Fruit fly (Drosophila melanogaster) whole organism, pupa: ENCODE measurements around the gene CG5056.
A peak's percentile ranks its signal among the peaks of the same experiment; 100 is the strongest.

ENCODE experiments used
- CG10348 ChIP-seq: fragments of 200-800 bp; sonication (Bioruptor generic); IDR thresholded peaks from 2 replicates; pipeline ENCODE4 v1.3.6; 2022; ENCODE audit warnings: missing biosample characterization, missing genetic modification characterization
- CG12605 ChIP-seq: fragments of 200-800 bp; sonication (Bioruptor generic); IDR thresholded peaks from 2 replicates; pipeline ENCODE4 v1.3.6; 2022; ENCODE audit warnings: missing biosample characterization, missing genetic modification characterization
- CG13204 ChIP-seq: fragments of 200-800 bp; sonication (Bioruptor generic); optimal IDR thresholded peaks from 2 replicates; lab custom pipeline; 2018; ENCODE audit warnings: missing biosample characterization, mild to moderate bottlenecking, missing genetic modification characterization, moderate library complexity
- CG14655 ChIP-seq: fragments of 200-800 bp; sonication (Bioruptor generic); optimal IDR thresholded peaks from 3 replicates; lab custom pipeline; 2017; ENCODE audit warnings: mild to moderate bottlenecking, missing biosample characterization, missing genetic modification reagents, missing genetic modification characterization
- CG15710 ChIP-seq: fragments of 200-800 bp; sonication (Bioruptor generic); optimal IDR thresholded peaks from 2 replicates; lab custom pipeline; 2018; ENCODE audit warnings: missing biosample characterization, mild to moderate bottlenecking, missing genetic modification characterization, moderate library complexity
- CG17806 ChIP-seq: fragments of 200-800 bp; sonication (Bioruptor generic); optimal IDR thresholded peaks from 2 replicates; lab custom pipeline; 2018; ENCODE audit warnings: missing biosample characterization, mild to moderate bottlenecking, missing genetic modification characterization, moderate library complexity
- CG32121 ChIP-seq: fragments of 200-800 bp; sonication (Bioruptor generic); IDR thresholded peaks from 2 replicates; pipeline ENCODE4 v1.3.6; 2022; ENCODE audit warnings: missing biosample characterization, missing genetic modification characterization
- CG34367 ChIP-seq: fragments of 200-800 bp; sonication (Bioruptor generic); optimal IDR thresholded peaks from 2 replicates; lab custom pipeline; 2018; ENCODE audit warnings: missing biosample characterization, mild to moderate bottlenecking, missing genetic modification characterization
- CG4496 ChIP-seq: fragments of 200-800 bp; sonication (Bioruptor generic); IDR thresholded peaks from 3 replicates; pipeline ENCODE4 v1.3.6; 2022; ENCODE audit warnings: missing biosample characterization, missing genetic modification characterization
- CG8159 ChIP-seq: fragments of 200-800 bp; sonication (Bioruptor generic); optimal IDR thresholded peaks from 3 replicates; lab custom pipeline; 2018; ENCODE audit warnings: missing biosample characterization, mild to moderate bottlenecking, missing genetic modification characterization, moderate library complexity
- CG8301 ChIP-seq: fragments of 200-800 bp; sonication (Bioruptor generic); optimal IDR thresholded peaks from 2 replicates; lab custom pipeline; 2018; ENCODE audit warnings: missing biosample characterization, mild to moderate bottlenecking, missing genetic modification characterization
- CG9948 ChIP-seq: fragments of 200-800 bp; sonication (Bioruptor generic); optimal IDR thresholded peaks from 2 replicates; lab custom pipeline; 2018; ENCODE audit warnings: missing biosample characterization, mild to moderate bottlenecking, missing genetic modification characterization, moderate library complexity
- D1 ChIP-seq: fragments of 200-800 bp; sonication (Bioruptor generic); optimal IDR thresholded peaks from 2 replicates; lab custom pipeline; 2018; ENCODE audit warnings: missing biosample characterization, mild to moderate bottlenecking, missing genetic modification characterization, moderate library complexity
- EcR ChIP-seq: fragments of 200-800 bp; sonication (Bioruptor generic); optimal IDR thresholded peaks from 3 replicates; lab custom pipeline; 2019; ENCODE audit warnings: missing biosample characterization, missing genetic modification characterization, mild to moderate bottlenecking, moderate library complexity, missing genetic modification reagents
- Ets98B ChIP-seq: fragments of 200-800 bp; sonication (Bioruptor generic); IDR thresholded peaks from 2 replicates; pipeline ENCODE4 v1.3.6; 2022; ENCODE audit warnings: missing biosample characterization, missing genetic modification characterization
- Pif1A ChIP-seq: fragments of 200-800 bp; sonication (Bioruptor generic); optimal IDR thresholded peaks from 3 replicates; lab custom pipeline; 2016; ENCODE audit warnings: missing biosample characterization, missing genetic modification characterization
- Pif1B ChIP-seq: fragments of 200-800 bp; sonication (Bioruptor generic); optimal IDR thresholded peaks from 3 replicates; lab custom pipeline; 2016; ENCODE audit warnings: missing biosample characterization, missing genetic modification characterization
- Snoo ChIP-seq: fragments of 200-800 bp; sonication (Bioruptor generic); optimal IDR thresholded peaks from 3 replicates; lab custom pipeline; 2017; ENCODE audit warnings: missing biosample characterization, mild to moderate bottlenecking, missing genetic modification characterization, inconsistent platforms
- fd96Ca ChIP-seq: fragments of 200-800 bp; sonication (Bioruptor generic); IDR thresholded peaks from 3 replicates; pipeline ENCODE4 v1.3.6; 2022; ENCODE audit warnings: missing biosample characterization, missing genetic modification characterization
- gl ChIP-seq: fragments of 200-800 bp; sonication (Bioruptor generic); optimal IDR thresholded peaks from 2 replicates; lab custom pipeline; 2018; ENCODE audit warnings: missing biosample characterization, mild to moderate bottlenecking, missing genetic modification characterization
- rn ChIP-seq: fragments of 200-800 bp; sonication (Bioruptor generic); IDR thresholded peaks from 2 replicates; pipeline ENCODE4 v1.3.6; 2022; ENCODE audit warnings: missing biosample characterization, missing genetic modification characterization

The CG5056 gene

DNA sequence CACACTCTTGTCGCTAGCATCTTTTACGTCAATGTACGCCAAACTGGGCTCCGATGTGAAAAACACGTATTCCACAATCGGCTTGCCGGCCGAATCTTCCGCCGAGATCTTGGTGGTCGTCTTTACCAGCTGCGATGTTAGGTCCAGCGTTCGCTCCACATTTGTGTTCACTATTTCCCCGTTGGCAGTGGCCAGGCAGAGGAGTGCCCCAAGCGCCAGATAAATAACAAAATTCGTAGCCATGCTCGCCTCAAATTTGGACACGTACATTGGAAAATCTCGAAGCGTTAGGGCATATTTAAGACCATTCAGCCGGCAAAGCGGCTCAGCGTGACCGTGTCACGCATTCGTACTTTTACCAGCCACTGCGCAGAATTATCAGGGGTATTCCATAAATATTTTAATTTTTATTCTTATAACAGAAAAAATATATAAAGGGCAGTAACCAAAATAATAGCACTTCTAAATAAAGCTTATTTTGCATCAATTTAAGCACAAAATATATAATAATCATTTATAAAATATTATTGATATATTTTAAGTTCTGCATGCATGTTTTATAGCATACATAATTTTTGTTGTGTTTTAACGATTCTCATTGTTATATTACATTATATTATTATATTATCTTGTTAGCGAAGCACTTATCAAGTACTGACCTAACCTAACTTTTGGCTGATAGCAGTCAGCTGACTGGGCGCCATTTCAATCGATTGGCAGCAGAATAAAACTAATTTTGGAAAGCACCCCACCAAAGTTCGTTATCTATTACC, 9.2 kb downstream of the CG5056 start, which contains the start of the genes CG33303 and dpr19:
TSS of gene CG33303 (minus strand) at position 294 of the 773 bp plus-strand sequence.
TSS of gene dpr19 (plus strand) at position 705 of the 773 bp plus-strand sequence.
- TF ChIP-seq EcR (no peak), CG8159 (tag; lab: Kevin White, UChicago) (peak; percentile 56), fd96Ca (GFP tag; lab: Robert Waterston, UW) (no peak), Pif1A (GFP tag; lab: Kevin White, UChicago) (no peak), Snoo (tag; lab: Kevin White, UChicago) (peak; percentile 43), gl (tag; lab: Kevin White, UChicago) (no peak), CG4496 (GFP tag; lab: Robert Waterston, UW) (peak; percentile 44; the same call in 1 of the 3 replicates), CG14655 (GFP tag; lab: Kevin White, UChicago) (no peak), CG32121 (peak; percentile 41), CG8301 (peak; percentile 44), Pif1B (GFP tag; lab: Kevin White, UChicago) (no peak), Ets98B (peak; percentile 50; the same call in 1 of the 2 replicates), CG13204 (GFP tag; lab: Kevin White, UChicago) (no peak), D1 (peak; percentile 70), CG15710 (tag; lab: Kevin White, UChicago) (peak; percentile 57), CG10348 (no peak), CG34367 (tag; lab: Kevin White, UChicago) (peak; percentile 25), rn (no peak), CG12605 (no peak), CG17806 (tag; lab: Kevin White, UChicago) (peak; percentile 48), CG9948 (tag; lab: Kevin White, UChicago) (peak; percentile 44)

DNA sequence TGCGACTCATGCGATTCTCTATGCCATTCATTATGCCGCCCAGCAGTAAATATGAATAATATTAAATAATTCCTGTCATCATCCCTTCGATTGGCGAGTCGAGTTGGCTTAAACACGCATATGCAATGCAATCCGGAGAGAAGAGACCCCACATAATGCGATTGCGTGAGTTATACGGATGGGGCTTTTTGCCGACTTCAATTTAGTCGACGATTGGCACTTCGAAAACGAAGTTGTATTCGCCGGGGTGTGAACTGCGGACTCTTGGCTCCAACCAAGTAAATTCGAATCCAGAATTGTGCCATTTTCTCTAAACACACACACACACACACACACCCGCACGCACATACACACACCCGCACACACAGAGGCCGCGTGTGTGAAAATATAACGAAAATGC, 9.8 kb downstream of the CG5056 start:
- TF ChIP-seq CG12605 (no peak), CG9948 (tag; lab: Kevin White, UChicago) (no peak), rn (no peak), CG4496 (GFP tag; lab: Robert Waterston, UW) (no peak), fd96Ca (GFP tag; lab: Robert Waterston, UW) (no peak), Pif1B (GFP tag; lab: Kevin White, UChicago) (no peak), CG32121 (no peak), CG8301 (no peak), Snoo (tag; lab: Kevin White, UChicago) (no peak), CG13204 (GFP tag; lab: Kevin White, UChicago) (no peak), CG8159 (tag; lab: Kevin White, UChicago) (no peak), Pif1A (GFP tag; lab: Kevin White, UChicago) (no peak), Ets98B (no peak), CG14655 (GFP tag; lab: Kevin White, UChicago) (no peak)

DNA sequence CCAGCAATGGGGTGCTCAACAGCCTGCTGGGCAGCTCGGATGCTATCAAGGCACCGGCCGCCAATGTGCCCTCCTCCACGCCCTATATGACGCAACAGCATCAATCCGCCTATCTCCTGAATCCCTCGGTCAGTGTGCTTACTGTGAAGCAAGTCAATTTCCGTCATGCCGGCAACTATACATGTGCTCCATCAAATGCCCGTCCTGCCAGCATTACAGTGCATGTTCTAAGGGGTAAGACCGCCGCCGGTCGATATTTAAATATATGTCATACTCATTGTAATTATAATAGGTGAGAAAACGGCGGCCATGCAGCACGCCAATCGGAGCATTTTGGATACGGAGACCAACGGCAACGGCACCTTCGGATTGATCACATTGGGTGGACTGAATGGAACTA, 12.1 kb downstream of the CG5056 start:
- TF ChIP-seq CG9948 (tag; lab: Kevin White, UChicago) (no peak), CG8159 (tag; lab: Kevin White, UChicago) (no peak), CG32121 (no peak), rn (no peak), CG10348 (no peak), CG4496 (GFP tag; lab: Robert Waterston, UW) (no peak), CG14655 (GFP tag; lab: Kevin White, UChicago) (no peak), gl (tag; lab: Kevin White, UChicago) (no peak)

DNA sequence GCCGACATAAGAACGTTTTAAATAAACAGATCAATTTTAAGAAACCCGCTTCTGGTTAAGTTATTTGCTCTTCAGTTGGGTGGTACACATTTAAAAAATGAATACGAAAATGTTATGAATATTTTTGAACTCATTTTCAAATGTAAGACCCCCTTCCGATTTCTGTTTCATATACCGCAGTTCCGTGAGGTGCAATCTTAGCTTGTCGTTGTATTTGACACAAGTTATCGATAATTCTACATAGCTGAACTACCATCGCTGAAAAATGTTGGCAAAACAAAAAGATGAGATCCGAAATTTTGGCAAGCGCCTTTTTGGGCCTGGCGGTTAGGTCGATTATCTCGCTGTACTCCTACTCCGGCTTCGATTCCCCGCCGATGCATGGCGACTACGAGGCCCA, 13.4 kb downstream of the CG5056 start, which contains the start of gene gny:
TSS of gene gny (plus strand) at position 239 of the 400 bp plus-strand sequence.
- no peak for TF ChIP-seq CG4496 (GFP tag; lab: Robert Waterston, UW)
- no peak for TF ChIP-seq Pif1B (GFP tag; lab: Kevin White, UChicago)
- no peak for TF ChIP-seq fd96Ca (GFP tag; lab: Robert Waterston, UW)
- TF ChIP-seq EcR = no peak
- TF ChIP-seq CG8301 = no peak
- no peak for TF ChIP-seq CG8159 (tag; lab: Kevin White, UChicago)
- TF ChIP-seq CG12605 = no peak
- no peak for TF ChIP-seq CG14655 (GFP tag; lab: Kevin White, UChicago)
- TF ChIP-seq CG34367 (tag; lab: Kevin White, UChicago) = no peak
- TF ChIP-seq gl (tag; lab: Kevin White, UChicago) = no peak
- TF ChIP-seq D1 = no peak
- no peak for TF ChIP-seq Ets98B
- TF ChIP-seq CG15710 (tag; lab: Kevin White, UChicago) = no peak
- no peak for TF ChIP-seq CG32121
- no peak for TF ChIP-seq CG13204 (GFP tag; lab: Kevin White, UChicago)
- no peak for TF ChIP-seq Pif1A (GFP tag; lab: Kevin White, UChicago)
- TF ChIP-seq Snoo (tag; lab: Kevin White, UChicago) = no peak
- TF ChIP-seq, all 21 proteins: peak for 0

DNA sequence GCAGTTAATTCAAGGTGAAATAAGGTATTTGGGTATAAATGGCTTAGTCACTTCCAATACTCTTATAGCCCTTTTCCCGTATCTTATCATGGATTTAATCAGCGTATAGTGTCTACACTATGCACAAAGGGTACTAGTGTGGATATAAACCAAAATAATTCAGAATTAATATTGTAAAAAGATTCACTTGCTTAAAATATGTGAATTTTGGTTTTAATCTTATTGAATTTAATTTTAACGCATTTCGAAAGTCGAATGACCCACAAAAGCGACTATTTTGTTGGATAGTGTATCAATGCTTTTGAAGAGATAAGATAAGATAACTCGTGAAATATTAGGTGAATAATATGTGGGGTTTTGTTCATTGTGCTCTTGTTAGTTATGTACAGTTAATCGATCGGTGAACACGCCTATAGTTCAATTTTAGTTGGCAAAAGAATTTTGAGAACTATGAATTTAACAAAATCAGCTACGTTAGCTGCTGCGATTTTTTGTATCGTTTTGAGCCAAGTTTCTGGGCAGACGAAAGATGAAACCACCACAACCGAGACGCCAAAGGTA, 15.5 kb downstream of the CG5056 start, which contains the start of gene CG5096:
TSS of gene CG5096 (plus strand) at position 374 of the 561 bp plus-strand sequence.
- TF ChIP-seq CG32121 (peak; percentile 41; the same call in 1 of the 2 replicates), CG34367 (tag; lab: Kevin White, UChicago) (peak; percentile 3), CG15710 (tag; lab: Kevin White, UChicago) (peak; percentile 53), CG4496 (GFP tag; lab: Robert Waterston, UW) (peak; percentile 72), CG14655 (GFP tag; lab: Kevin White, UChicago) (no peak), D1 (no peak), EcR (no peak), CG17806 (tag; lab: Kevin White, UChicago) (peak; percentile 60), CG9948 (tag; lab: Kevin White, UChicago) (peak; percentile 32), CG12605 (no peak), Ets98B (peak; percentile 37), Pif1A (GFP tag; lab: Kevin White, UChicago) (no peak), CG8301 (no peak), CG10348 (no peak), fd96Ca (GFP tag; lab: Robert Waterston, UW) (no peak), rn (no peak), Snoo (tag; lab: Kevin White, UChicago) (peak; percentile 54), CG8159 (tag; lab: Kevin White, UChicago) (no peak), CG13204 (GFP tag; lab: Kevin White, UChicago) (no peak), Pif1B (GFP tag; lab: Kevin White, UChicago) (no peak), gl (tag; lab: Kevin White, UChicago) (no peak)
